Fruit fly (Drosophila melanogaster) whole organism, prepupa: ENCODE measurements around the gene Cyp6d4.

Source experiments
- CG31627 ChIP-seq: fragments of 200-800 bp; sonication (Bioruptor generic); optimal IDR thresholded peaks from 3 replicates; lab custom pipeline; 2016; ENCODE audit warnings: missing biosample characterization, missing genetic modification characterization
- CG6808 ChIP-seq: fragments of 200-800 bp; sonication (Bioruptor generic); optimal IDR thresholded peaks from 3 replicates; lab custom pipeline; 2017; ENCODE audit warnings: missing biosample characterization, missing genetic modification characterization, mild to moderate bottlenecking, moderate library complexity, missing genetic modification reagents
- Eip93F ChIP-seq: fragments of 200-800 bp; sonication (Bioruptor generic); optimal IDR thresholded peaks from 2 replicates; lab custom pipeline; 2016; ENCODE audit warnings: missing biosample characterization, mild to moderate bottlenecking, missing genetic modification characterization
- Ets21C ChIP-seq: fragments of 200-800 bp; sonication (Bioruptor generic); optimal IDR thresholded peaks from 3 replicates; lab custom pipeline; 2016; ENCODE audit warnings: missing biosample characterization, missing genetic modification characterization
- Gug ChIP-seq: fragments of 200-800 bp; sonication (Bioruptor generic); IDR thresholded peaks from 2 replicates; pipeline ENCODE4 v1.3.6; 2022; ENCODE audit warnings: missing biosample characterization, missing genetic modification characterization
- Met ChIP-seq: fragments of 200-800 bp; sonication (Bioruptor generic); optimal IDR thresholded peaks from 3 replicates; lab custom pipeline; 2016; ENCODE audit warnings: missing biosample characterization, missing genetic modification characterization
- OdsH ChIP-seq: fragments of 200-800 bp; sonication (Bioruptor generic); optimal IDR thresholded peaks from 3 replicates; lab custom pipeline; 2016; ENCODE audit warnings: missing biosample characterization, missing genetic modification characterization
- Smox ChIP-seq: fragments of 200-800 bp; sonication (Bioruptor generic); optimal IDR thresholded peaks from 3 replicates; lab custom pipeline; 2016; ENCODE audit warnings: missing biosample characterization, missing genetic modification characterization
- Sox15 ChIP-seq: fragments of 200-800 bp; sonication (Bioruptor generic); optimal IDR thresholded peaks from 3 replicates; lab custom pipeline; 2016; ENCODE audit warnings: missing biosample characterization, missing genetic modification characterization
- acj6 ChIP-seq: fragments of 200-800 bp; sonication (Bioruptor generic); optimal IDR thresholded peaks from 3 replicates; lab custom pipeline; 2016; ENCODE audit warnings: missing biosample characterization, missing genetic modification characterization
- cyc ChIP-seq: fragments of 200-800 bp; sonication (Bioruptor generic); optimal IDR thresholded peaks from 3 replicates; lab custom pipeline; 2016; ENCODE audit warnings: missing biosample characterization, missing genetic modification characterization
- eg ChIP-seq: fragments of 200-800 bp; sonication (Bioruptor generic); IDR thresholded peaks from 3 replicates; pipeline ENCODE4 v1.3.6; 2022; ENCODE audit warnings: missing biosample characterization, missing genetic modification characterization

dm6 chr3R:22719607-22719949 is 21.5 kb downstream of the Cyp6d4 start:
- TF ChIP-seq acj6 (no peak), Smox (GFP tag; lab: Kevin White, UChicago) (no peak), CG31627 (GFP tag; lab: Kevin White, UChicago) (no peak), cyc (no peak), Ets21C (GFP tag; lab: Kevin White, UChicago) (no peak), Met (GFP tag; lab: Kevin White, UChicago) (no peak), Eip93F (GFP tag; lab: Kevin White, UChicago) (no peak), Gug (no peak), OdsH (GFP tag; lab: Kevin White, UChicago) (no peak), Sox15 (GFP tag; lab: Kevin White, UChicago) (no peak), eg (GFP tag; lab: Robert Waterston, UW) (no peak), CG6808 (GFP tag; lab: Kevin White, UChicago) (no peak)
